Worm (Caenorhabditis elegans) whole organism, early embryonic: Measurements from ENCODE around the gene C55B6.4.

Experiments
- B0310.2 ChIP-seq: sonication (generic microtip); optimal IDR thresholded peaks from 2 replicates; lab custom pipeline; 2016; ENCODE audit warnings: mild to moderate bottlenecking, missing genetic modification characterization, missing compliant biosample characterization
- F13C5.2 ChIP-seq: sonication (generic microtip); optimal IDR thresholded peaks from 2 replicates; lab custom pipeline; 2017; ENCODE audit warnings: mild to moderate bottlenecking, missing genetic modification characterization, inconsistent platforms, missing compliant biosample characterization
- aly-1 ChIP-seq: sonication (generic microtip); optimal IDR thresholded peaks from 2 replicates; lab custom pipeline; 2016; ENCODE audit warnings: missing genetic modification characterization, missing compliant biosample characterization
- ama-1 ChIP-seq: fragments of 150-350 bp; optimal IDR thresholded peaks from 2 replicates; lab custom pipeline; 2014
- ceh-13 ChIP-seq: fragments of 200-800 bp; sonication (Bioruptor generic); optimal IDR thresholded peaks from 2 replicates; lab custom pipeline; 2018; ENCODE audit warnings: mild to moderate bottlenecking, missing genetic modification characterization, missing compliant biosample characterization
- ceh-36 ChIP-seq: sonication (generic microtip); optimal IDR thresholded peaks from 2 replicates; lab custom pipeline; 2016; ENCODE audit warnings: missing genetic modification characterization, inconsistent platforms, missing compliant biosample characterization
- ets-7 ChIP-seq: sonication (generic microtip); optimal IDR thresholded peaks from 2 replicates; lab custom pipeline; 2016; ENCODE audit warnings: missing genotype, missing genetic modification characterization, missing compliant biosample characterization
- flt-1 ChIP-seq: fragments of 200-800 bp; sonication (Bioruptor generic); IDR thresholded peaks from 2 replicates; pipeline ENCODE4 v1.3.6; 2022; ENCODE audit warnings: missing genetic modification characterization, missing compliant biosample characterization
- hmbx-1 ChIP-seq: sonication (generic microtip); optimal IDR thresholded peaks from 2 replicates; lab custom pipeline; 2016; ENCODE audit warnings: mild to moderate bottlenecking, missing genetic modification characterization, missing compliant biosample characterization
- hmg-4 ChIP-seq: fragments of 200-800 bp; sonication (Bioruptor generic); optimal IDR thresholded peaks from 2 replicates; lab custom pipeline; 2018; ENCODE audit warnings: mild to moderate bottlenecking, missing genetic modification characterization, missing compliant biosample characterization
- hnd-1 ChIP-seq: sonication (generic microtip); optimal IDR thresholded peaks from 2 replicates; lab custom pipeline; 2016; ENCODE audit warnings: missing genetic modification characterization, missing compliant biosample characterization
- pes-1 ChIP-seq: fragments of 200-800 bp; sonication (Bioruptor generic); IDR thresholded peaks from 2 replicates; pipeline ENCODE4 v1.3.6; 2022; ENCODE audit warnings: missing genetic modification reagents, missing genetic modification characterization, missing compliant biosample characterization
- scrt-1 ChIP-seq: fragments of 200-800 bp; sonication (Bioruptor generic); IDR thresholded peaks from 2 replicates; pipeline ENCODE4 v1.3.6; 2022; ENCODE audit warnings: missing genetic modification characterization, missing compliant biosample characterization
- sea-1 ChIP-seq: fragments of 200-800 bp; sonication (Bioruptor generic); conservative IDR thresholded peaks from 2 replicates; pipeline ENCODE4 v1.3.6; 2022; ENCODE audit warnings: missing genetic modification characterization, missing compliant biosample characterization
- tbx-11 ChIP-seq: fragments of 200-800 bp; sonication (Bioruptor generic); IDR thresholded peaks from 2 replicates; pipeline ENCODE4 v1.3.6; 2022; ENCODE audit warnings: missing genetic modification characterization, missing compliant biosample characterization
- tbx-37 ChIP-seq: fragments of 200-800 bp; sonication (Bioruptor generic); conservative IDR thresholded peaks from 2 replicates; pipeline ENCODE4 v1.3.6; 2022; ENCODE audit warnings: missing genetic modification reagents, missing genetic modification characterization, missing compliant biosample characterization
- tra-4 ChIP-seq: sonication (generic microtip); optimal IDR thresholded peaks from 2 replicates; lab custom pipeline; 2017; ENCODE audit warnings: missing genetic modification characterization, missing compliant biosample characterization

C55B6.4 gene

DNA sequence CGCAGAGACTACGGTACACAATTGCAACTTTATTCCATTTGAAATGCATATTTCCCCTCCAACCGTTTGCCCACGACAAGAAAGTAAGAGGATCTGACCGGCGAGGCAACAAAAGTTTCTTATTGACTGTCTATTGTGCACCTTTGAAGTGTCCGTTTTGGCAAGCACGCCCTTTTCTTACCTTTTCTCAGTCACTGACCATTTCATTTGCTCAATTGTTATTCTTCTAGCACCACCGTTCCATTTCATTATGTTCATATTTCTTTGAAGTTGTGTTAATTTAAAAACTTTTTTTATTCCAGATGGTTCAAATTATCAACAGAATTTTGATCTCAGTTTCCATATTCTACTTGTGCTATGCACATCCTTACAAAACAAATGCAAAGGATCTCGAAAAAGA is 23.9 kb upstream of the C55B6.4 start, which contains the start of gene spp-22:
TSS of gene spp-22 (plus strand) at position 301 of the 400 bp plus-strand sequence.
- TF ChIP-seq scrt-1 (GFP tag; lab: Robert Waterston, UW), result no peak
- TF ChIP-seq hmg-4 (GFP tag; lab: Kevin White, UChicago), result no peak
- no peak for TF ChIP-seq B0310.2 (tag; lab: Kevin White, UChicago)
- TF ChIP-seq pes-1 (GFP tag; lab: Robert Waterston, UW), result no peak
- no peak for TF ChIP-seq tbx-11 (GFP tag; lab: Robert Waterston, UW)
- no peak for TF ChIP-seq ceh-36 (tag; lab: Kevin White, UChicago)
- TF ChIP-seq ets-7 (tag; lab: Kevin White, UChicago), result no peak
- no peak for TF ChIP-seq hnd-1 (tag; lab: Kevin White, UChicago)
- TF ChIP-seq F13C5.2 (tag; lab: Kevin White, UChicago), result no peak
- no peak for TF ChIP-seq sea-1 (GFP tag; lab: Robert Waterston, UW)
- no peak for TF ChIP-seq flt-1 (GFP tag; lab: Robert Waterston, UW)
- no peak for TF ChIP-seq ceh-13 (GFP tag; lab: Kevin White, UChicago)
- no peak for TF ChIP-seq aly-1 (tag; lab: Kevin White, UChicago)
- no peak for TF ChIP-seq tbx-37 (GFP tag; lab: Robert Waterston, UW)

DNA sequence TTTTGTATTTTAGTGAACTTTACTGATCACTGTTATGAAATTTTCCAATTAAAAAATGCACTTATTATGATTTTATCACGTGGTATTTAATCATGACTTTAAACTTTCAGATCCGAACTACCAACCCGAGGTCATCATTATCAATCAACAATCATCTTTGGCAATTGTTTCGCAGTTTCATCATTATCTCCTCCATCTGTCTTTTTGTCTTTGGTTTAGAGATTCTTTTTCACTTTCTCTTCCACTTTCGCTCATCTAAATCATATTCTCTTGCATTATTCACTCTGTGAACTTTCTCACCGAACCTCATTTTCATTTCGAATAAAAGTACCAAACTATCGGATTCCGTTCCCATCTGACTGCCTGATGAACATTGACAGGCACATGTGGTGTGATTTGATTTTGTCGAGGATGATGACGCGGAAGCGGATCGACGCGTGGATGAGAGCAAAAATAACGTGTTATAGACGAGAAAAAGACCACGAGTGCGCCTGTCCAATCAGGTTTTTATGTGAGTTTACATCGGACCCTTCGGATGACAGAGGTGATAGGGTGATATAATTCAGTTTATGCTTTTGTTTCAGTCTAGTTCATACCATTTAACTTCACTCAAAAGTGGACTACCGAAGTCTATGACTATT is 23.1 kb upstream of the C55B6.4 start:
- TF ChIP-seq pes-1 (GFP tag; lab: Robert Waterston, UW), result no peak
- no peak for TF ChIP-seq flt-1 (GFP tag; lab: Robert Waterston, UW)
- no peak for TF ChIP-seq F13C5.2 (tag; lab: Kevin White, UChicago)
- TF ChIP-seq ceh-36 (tag; lab: Kevin White, UChicago), result no peak
- TF ChIP-seq ama-1 (lab: Kevin White, UChicago), result no peak
- no peak for TF ChIP-seq tbx-37 (GFP tag; lab: Robert Waterston, UW)
- no peak for TF ChIP-seq tbx-11 (GFP tag; lab: Robert Waterston, UW)
- TF ChIP-seq ceh-13 (GFP tag; lab: Kevin White, UChicago), result no peak
- no peak for TF ChIP-seq aly-1 (tag; lab: Kevin White, UChicago)
- no peak for TF ChIP-seq sea-1 (GFP tag; lab: Robert Waterston, UW)
- no peak for TF ChIP-seq hmg-4 (GFP tag; lab: Kevin White, UChicago)
- TF ChIP-seq hmbx-1 (tag; lab: Kevin White, UChicago), result no peak
- no peak for TF ChIP-seq scrt-1 (GFP tag; lab: Robert Waterston, UW)
- TF ChIP-seq ets-7 (tag; lab: Kevin White, UChicago), result no peak
- no peak for TF ChIP-seq tra-4 (tag; lab: Kevin White, UChicago)
- TF ChIP-seq hnd-1 (tag; lab: Kevin White, UChicago), result no peak

DNA sequence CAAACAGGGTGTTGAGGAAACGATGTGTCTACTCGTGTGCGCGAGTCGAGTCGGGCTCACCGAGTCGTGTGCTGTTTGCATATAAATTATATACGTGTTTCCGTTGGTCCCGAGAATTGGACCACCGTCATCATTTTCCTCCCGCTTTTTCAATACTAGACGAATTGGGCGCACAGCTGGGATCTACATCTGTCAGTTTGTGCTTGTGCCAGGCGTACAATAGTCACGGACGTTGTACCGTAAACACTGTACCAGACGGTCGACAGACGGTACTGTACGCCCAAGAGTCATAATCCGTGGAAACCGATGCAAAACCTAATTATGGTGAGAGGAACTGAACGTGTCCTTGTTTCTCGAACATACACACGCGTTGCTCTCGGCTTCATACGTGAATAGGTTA is 21.6 kb upstream of the C55B6.4 start:
- TF ChIP-seq pes-1 (GFP tag; lab: Robert Waterston, UW), result no peak
- no peak for TF ChIP-seq hnd-1 (tag; lab: Kevin White, UChicago)

DNA sequence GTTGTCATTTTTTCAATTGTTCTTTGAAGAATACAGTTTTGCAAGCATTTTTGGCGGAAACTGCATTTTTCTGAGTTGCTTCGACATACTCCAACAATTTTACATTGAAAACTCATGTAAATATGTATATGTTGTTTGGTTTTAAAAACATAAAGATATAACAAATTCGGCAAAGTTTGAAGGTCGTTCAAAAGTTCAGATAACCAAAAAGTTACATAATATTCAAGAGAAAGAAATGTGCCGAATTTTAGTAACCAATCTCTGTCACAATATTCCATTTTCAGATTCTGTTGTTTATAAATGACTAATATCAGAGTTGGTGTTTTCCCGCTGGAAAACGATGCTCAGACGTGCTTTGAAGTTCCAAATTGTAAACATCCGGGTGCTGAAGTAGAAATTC is 18.9 kb upstream of the C55B6.4 start, which contains the start of gene ZK867.2:
TSS of gene ZK867.2 (plus strand) at position 301 of the 400 bp plus-strand sequence.
- TF ChIP-seq hnd-1 (tag; lab: Kevin White, UChicago) (no peak), hmg-4 (GFP tag; lab: Kevin White, UChicago) (no peak), ceh-13 (GFP tag; lab: Kevin White, UChicago) (no peak), ama-1 (lab: Kevin White, UChicago) (no peak), F13C5.2 (tag; lab: Kevin White, UChicago) (no peak), pes-1 (GFP tag; lab: Robert Waterston, UW) (no peak), tra-4 (tag; lab: Kevin White, UChicago) (no peak), B0310.2 (tag; lab: Kevin White, UChicago) (no peak), hmbx-1 (tag; lab: Kevin White, UChicago) (no peak), flt-1 (GFP tag; lab: Robert Waterston, UW) (no peak), tbx-11 (GFP tag; lab: Robert Waterston, UW) (no peak), ceh-36 (tag; lab: Kevin White, UChicago) (no peak), ets-7 (tag; lab: Kevin White, UChicago) (no peak), scrt-1 (GFP tag; lab: Robert Waterston, UW) (no peak), aly-1 (tag; lab: Kevin White, UChicago) (no peak), tbx-37 (GFP tag; lab: Robert Waterston, UW) (no peak), sea-1 (GFP tag; lab: Robert Waterston, UW) (no peak)

DNA sequence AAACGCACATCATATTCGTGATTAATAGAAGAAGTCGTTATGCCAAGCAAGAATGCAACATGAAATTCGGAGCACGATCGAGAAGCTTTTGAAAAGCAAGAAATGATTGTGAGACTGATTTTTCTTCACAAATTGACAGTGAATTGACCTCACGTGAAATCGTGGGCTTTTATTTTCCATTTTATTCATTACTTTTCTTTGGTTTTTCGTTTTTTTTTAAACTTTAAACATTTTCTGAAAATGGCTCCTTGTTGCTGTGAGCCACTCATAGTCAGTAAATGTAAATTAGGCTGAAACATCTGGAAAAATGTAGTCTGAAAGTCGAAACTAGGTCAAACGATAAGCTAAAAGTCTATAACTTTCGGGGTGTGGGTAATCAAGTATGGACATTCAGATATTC is 17.7 kb upstream of the C55B6.4 start, which contains the start of gene C55B6.5:
TSS of gene C55B6.5 (minus strand) at position 101 of the 400 bp plus-strand sequence.
- TF ChIP-seq sea-1 (GFP tag; lab: Robert Waterston, UW) (no peak), ets-7 (tag; lab: Kevin White, UChicago) (no peak), tra-4 (tag; lab: Kevin White, UChicago) (no peak), hmbx-1 (tag; lab: Kevin White, UChicago) (no peak)

DNA sequence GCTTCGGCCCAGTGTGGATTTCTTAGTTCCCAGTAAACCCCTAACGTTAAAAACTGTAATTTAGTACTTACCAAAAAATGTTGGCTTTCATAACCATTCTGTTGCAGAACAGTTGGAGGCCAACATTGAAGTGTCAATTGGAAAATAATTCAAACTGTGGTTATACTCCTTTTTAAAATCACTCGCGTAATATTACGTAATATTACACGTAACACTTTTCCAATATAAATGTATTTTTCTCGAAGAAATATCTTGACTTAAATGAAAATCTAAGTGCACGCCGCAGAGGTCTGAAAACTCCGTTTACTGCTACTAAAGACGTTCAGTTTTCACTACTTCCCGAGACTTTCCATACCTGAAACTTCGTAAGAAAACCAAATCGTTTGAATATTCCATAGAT is 16.7 kb upstream of the C55B6.4 start:
- TF ChIP-seq ceh-13 (GFP tag; lab: Kevin White, UChicago), result no peak
- no peak for TF ChIP-seq aly-1 (tag; lab: Kevin White, UChicago)
- no peak for TF ChIP-seq ama-1 (lab: Kevin White, UChicago)
- TF ChIP-seq B0310.2 (tag; lab: Kevin White, UChicago), result no peak
- TF ChIP-seq flt-1 (GFP tag; lab: Robert Waterston, UW), result no peak
- TF ChIP-seq hnd-1 (tag; lab: Kevin White, UChicago), result no peak
- no peak for TF ChIP-seq sea-1 (GFP tag; lab: Robert Waterston, UW)
- no peak for TF ChIP-seq tbx-11 (GFP tag; lab: Robert Waterston, UW)
- no peak for TF ChIP-seq F13C5.2 (tag; lab: Kevin White, UChicago)
- TF ChIP-seq ceh-36 (tag; lab: Kevin White, UChicago), result no peak
- TF ChIP-seq hmbx-1 (tag; lab: Kevin White, UChicago), result no peak
- TF ChIP-seq ets-7 (tag; lab: Kevin White, UChicago), result no peak
- TF ChIP-seq tbx-37 (GFP tag; lab: Robert Waterston, UW), result no peak
- TF ChIP-seq scrt-1 (GFP tag; lab: Robert Waterston, UW), result no peak
